Fruit fly (Drosophila melanogaster) Kc167 (cell line): ENCODE data around the gene mRpS31.

Experiments used
- Myc ChIP-seq: fragments of >200 bp; optimal IDR thresholded peaks from 2 replicates; lab custom pipeline; 2017; ENCODE audit warnings: missing external identifiers
- Sin3A ChIP-seq: fragments of >200 bp; optimal IDR thresholded peaks from 2 replicates; lab custom pipeline; 2018; ENCODE audit warnings: missing external identifiers
- h ChIP-seq: fragments of >200 bp; optimal IDR thresholded peaks from 3 replicates; lab custom pipeline; 2018; ENCODE audit warnings: missing external identifiers
- insv ChIP-seq: fragments of >200 bp; optimal IDR thresholded peaks from 3 replicates; lab custom pipeline; 2018; ENCODE audit warnings: missing external identifiers
- psq ChIP-seq: fragments of >200 bp; optimal IDR thresholded peaks from 2 replicates; lab custom pipeline; 2017; ENCODE audit warnings: missing external identifiers
- ttk ChIP-seq: sonication (Bioruptor generic); optimal IDR thresholded peaks from 2 replicates; lab custom pipeline; 2017; ENCODE audit warnings: missing external identifiers

The mRpS31 gene

dm6 chr3L:16010176-16010575 is 5.2 kb downstream of the mRpS31 start:
- TF ChIP-seq Sin3A (lab: Kevin White, UChicago) (no peak), psq (no peak), ttk (lab: Kevin White, UChicago) (no peak), insv (lab: Kevin White, UChicago) (no peak), h (lab: Kevin White, UChicago) (no peak), Myc (lab: Kevin White, UChicago) (no peak)

- TF ChIP-seq Myc (lab: Kevin White, UChicago): no peak
- TF ChIP-seq insv (lab: Kevin White, UChicago): no peak
- TF ChIP-seq h (lab: Kevin White, UChicago): no peak
- no peak for TF ChIP-seq ttk (lab: Kevin White, UChicago)
- TF ChIP-seq psq: no peak
- no peak for TF ChIP-seq Sin3A (lab: Kevin White, UChicago)
Measured at dm6 chr3L:16011319-16012210, 6.6 kb downstream of the mRpS31 start, which contains the start of gene mib1. TSS of gene mib1 (minus strand) at chr3L:16011812.

dm6 chr3L:16012315-16012950 is 7.4 kb downstream of the mRpS31 start:
- no peak for TF ChIP-seq psq
- TF ChIP-seq Sin3A (lab: Kevin White, UChicago): no peak
- TF ChIP-seq ttk (lab: Kevin White, UChicago): no peak
- TF ChIP-seq h (lab: Kevin White, UChicago): no peak
- TF ChIP-seq Myc (lab: Kevin White, UChicago): no peak
- TF ChIP-seq insv (lab: Kevin White, UChicago): no peak

dm6 chr3L:16013198-16013982 is 8.4 kb downstream of the mRpS31 start:
- TF ChIP-seq psq: no peak
- no peak for TF ChIP-seq h (lab: Kevin White, UChicago)
- no peak for TF ChIP-seq Sin3A (lab: Kevin White, UChicago)
- TF ChIP-seq insv (lab: Kevin White, UChicago): no peak
- no peak for TF ChIP-seq ttk (lab: Kevin White, UChicago)
- TF ChIP-seq Myc (lab: Kevin White, UChicago): no peak

- TF ChIP-seq insv (lab: Kevin White, UChicago) (no peak), h (lab: Kevin White, UChicago) (no peak)
Measured at dm6 chr3L:16014515-16014914, 9.5 kb downstream of the mRpS31 start.

- TF ChIP-seq ttk (lab: Kevin White, UChicago) (no peak), Myc (lab: Kevin White, UChicago) (no peak), h (lab: Kevin White, UChicago) (no peak), Sin3A (lab: Kevin White, UChicago) (no peak), insv (lab: Kevin White, UChicago) (no peak)
Measured at dm6 chr3L:16015765-16016760, 11.1 kb downstream of the mRpS31 start.

- no peak for TF ChIP-seq Sin3A (lab: Kevin White, UChicago)
- no peak for TF ChIP-seq psq
- TF ChIP-seq insv (lab: Kevin White, UChicago): no peak
- TF ChIP-seq ttk (lab: Kevin White, UChicago): no peak
- no peak for TF ChIP-seq h (lab: Kevin White, UChicago)
Measured at dm6 chr3L:16016911-16017310, 11.9 kb downstream of the mRpS31 start.

dm6 chr3L:16017528-16018250 is 12.7 kb downstream of the mRpS31 start:
- TF ChIP-seq ttk (lab: Kevin White, UChicago) (no peak), Myc (lab: Kevin White, UChicago) (no peak), h (lab: Kevin White, UChicago) (no peak), psq (no peak), insv (lab: Kevin White, UChicago) (no peak), Sin3A (lab: Kevin White, UChicago) (no peak)

- TF ChIP-seq ttk (lab: Kevin White, UChicago) (no peak), Myc (lab: Kevin White, UChicago) (no peak), Sin3A (lab: Kevin White, UChicago) (no peak), insv (lab: Kevin White, UChicago) (no peak), psq (no peak), h (lab: Kevin White, UChicago) (no peak)
Measured at dm6 chr3L:16018251-16018583, 13.2 kb downstream of the mRpS31 start.

- no peak for TF ChIP-seq Myc (lab: Kevin White, UChicago)
- TF ChIP-seq insv (lab: Kevin White, UChicago): no peak
- TF ChIP-seq h (lab: Kevin White, UChicago): no peak
- no peak for TF ChIP-seq Sin3A (lab: Kevin White, UChicago)
- TF ChIP-seq psq: no peak
- TF ChIP-seq ttk (lab: Kevin White, UChicago): no peak
Measured at dm6 chr3L:16018721-16019120, 13.7 kb downstream of the mRpS31 start.
